Worm (Caenorhabditis elegans): ENCODE data around the gene dre-1.

DNA sequence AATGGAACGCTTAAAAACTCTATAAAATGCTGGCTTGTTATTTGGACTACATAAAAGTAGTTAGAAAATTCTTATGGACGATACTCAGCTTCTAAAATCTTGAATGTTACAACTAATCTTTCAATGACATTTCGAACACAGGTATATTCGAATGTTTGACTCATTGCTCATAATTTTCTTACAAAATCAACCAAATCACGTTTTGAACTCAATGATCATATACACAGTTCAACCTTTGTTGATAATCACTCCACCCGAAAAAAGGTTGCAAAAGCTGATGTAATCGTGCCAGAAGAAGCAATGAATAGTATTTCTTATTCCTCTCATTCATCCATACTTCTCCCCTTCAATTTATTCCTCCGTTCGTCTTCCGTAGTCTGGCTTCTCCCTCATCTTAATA is 2.8 kb upstream of the dre-1 start, which contains the start of gene K04A8.20:
- TF ChIP-seq ceh-2 (tag; optimal IDR thresholded peaks at IDR 0.05) (no peak), ceh-18 (tag; optimal IDR thresholded peaks at IDR 0.05) (no peak), pha-2 (tag; optimal IDR thresholded peaks at IDR 0.05) (no peak), K02D7.2 (tag; optimal IDR thresholded peaks at IDR 0.05) (no peak), sdc-2 (tag; optimal IDR thresholded peaks at IDR 0.05) (no peak), nfya-1 (tag; optimal IDR thresholded peaks at IDR 0.05) (no peak), ets-4 (tag; optimal IDR thresholded peaks at IDR 0.05) (no peak), lin-11 (tag; optimal IDR thresholded peaks at IDR 0.05) (no peak)
